Fruit fly (Drosophila melanogaster) whole organism, embryonic: ENCODE results near the gene Fbxl7.

Experiments used
- Abd-B ChIP-seq: fragments of 200-800 bp; sonication (Bioruptor generic); optimal IDR thresholded peaks from 2 replicates; lab custom pipeline; 2018; ENCODE audit warnings: missing biosample characterization, mild to moderate bottlenecking, missing genetic modification characterization, moderate library complexity
- Awh ChIP-seq: fragments of 200-800 bp; sonication (Bioruptor generic); IDR thresholded peaks from 2 replicates; pipeline ENCODE4, ENCODE4 v1.3.6; 2022; ENCODE audit warnings: missing biosample characterization, missing genetic modification characterization
- CG10147 ChIP-seq: fragments of 200-800 bp; sonication (Bioruptor generic); optimal IDR thresholded peaks from 2 replicates; lab custom pipeline; 2019; ENCODE audit warnings: missing biosample characterization, mild to moderate bottlenecking, missing genetic modification characterization, moderate library complexity
- CG10267 ChIP-seq: fragments of 200-800 bp; sonication (Bioruptor generic); optimal IDR thresholded peaks from 2 replicates; lab custom pipeline; 2018; ENCODE audit warnings: missing biosample characterization, mild to moderate bottlenecking, missing genetic modification characterization, moderate library complexity
- CG10321 ChIP-seq: fragments of 200-800 bp; sonication (Bioruptor generic); IDR thresholded peaks from 2 replicates; pipeline ENCODE4 v1.3.6; 2022; ENCODE audit warnings: missing biosample characterization, missing genetic modification characterization
- CG10366 ChIP-seq: fragments of 200-800 bp; sonication (Bioruptor generic); IDR thresholded peaks from 2 replicates; pipeline ENCODE4 v1.3.6; 2022; ENCODE audit warnings: missing biosample characterization, missing genetic modification characterization
- CG10431 ChIP-seq: fragments of 200-800 bp; sonication (Bioruptor generic); optimal IDR thresholded peaks from 3 replicates; lab custom pipeline; 2018; ENCODE audit warnings: missing biosample characterization, mild to moderate bottlenecking, missing genetic modification characterization
- CG10565 ChIP-seq: fragments of 200-800 bp; sonication (Bioruptor generic); optimal IDR thresholded peaks from 3 replicates; lab custom pipeline; 2016; ENCODE audit warnings: missing biosample characterization, mild to moderate bottlenecking, missing genetic modification characterization
- CG11723 ChIP-seq: fragments of 200-800 bp; sonication (Bioruptor generic); optimal IDR thresholded peaks from 2 replicates; lab custom pipeline; 2017; ENCODE audit warnings: missing biosample characterization, mild to moderate bottlenecking, missing genetic modification characterization
- CG13296 ChIP-seq: fragments of 200-800 bp; sonication (Bioruptor generic); optimal IDR thresholded peaks from 3 replicates; lab custom pipeline; 2018; ENCODE audit warnings: missing biosample characterization, mild to moderate bottlenecking, missing genetic modification characterization
- CG14710 ChIP-seq: fragments of 200-800 bp; sonication (Bioruptor generic); optimal IDR thresholded peaks from 3 replicates; lab custom pipeline; 2019; ENCODE audit warnings: missing biosample characterization, mild to moderate bottlenecking, missing genetic modification characterization, moderate library complexity
- CG15514 ChIP-seq: fragments of 200-800 bp; sonication (Bioruptor generic); optimal IDR thresholded peaks from 3 replicates; lab custom pipeline; 2017; ENCODE audit warnings: missing biosample characterization, missing genetic modification characterization, mild to moderate bottlenecking, moderate library complexity, missing genetic modification reagents
- CG33557 ChIP-seq: fragments of 200-800 bp; sonication (Bioruptor generic); optimal IDR thresholded peaks from 2 replicates; lab custom pipeline; 2019; ENCODE audit warnings: missing biosample characterization, mild to moderate bottlenecking, missing genetic modification characterization, moderate library complexity
- CG4730 ChIP-seq: fragments of 200-800 bp; sonication (Bioruptor generic); IDR thresholded peaks from 2 replicates; pipeline ENCODE4 v1.3.6; 2022; ENCODE audit warnings: missing biosample characterization, missing genetic modification characterization
- CG6683 ChIP-seq: fragments of 200-800 bp; sonication (Bioruptor generic); optimal IDR thresholded peaks from 2 replicates; lab custom pipeline; 2017; ENCODE audit warnings: missing biosample characterization, mild to moderate bottlenecking, missing genetic modification characterization, missing genetic modification reagents
- CG7556 ChIP-seq: fragments of 200-800 bp; sonication (Bioruptor generic); optimal IDR thresholded peaks from 2 replicates; lab custom pipeline; 2017; ENCODE audit warnings: missing biosample characterization, mild to moderate bottlenecking, missing genetic modification characterization
- CG7963 ChIP-seq: fragments of 200-800 bp; sonication (Bioruptor generic); IDR thresholded peaks from 3 replicates; pipeline ENCODE4 v1.3.6; 2022; ENCODE audit warnings: missing biosample characterization, missing genetic modification characterization; ENCODE audit not compliant: partially characterized antibody
- CG8281 ChIP-seq: fragments of 200-800 bp; sonication (Bioruptor generic); optimal IDR thresholded peaks from 2 replicates; lab custom pipeline; 2018; ENCODE audit warnings: missing biosample characterization, mild to moderate bottlenecking, missing genetic modification characterization, moderate library complexity
- CG8359 ChIP-seq: fragments of 200-800 bp; sonication (Bioruptor generic); optimal IDR thresholded peaks from 2 replicates; lab custom pipeline; 2017; ENCODE audit warnings: missing biosample characterization, mild to moderate bottlenecking, missing genetic modification characterization, borderline replicate concordance
- CG9727 ChIP-seq: fragments of 200-800 bp; sonication (Bioruptor generic); optimal IDR thresholded peaks from 3 replicates; lab custom pipeline; 2017; ENCODE audit warnings: missing biosample characterization, mild to moderate bottlenecking, missing genetic modification characterization
- Dad ChIP-seq: fragments of 200-800 bp; sonication (Bioruptor generic); optimal IDR thresholded peaks from 3 replicates; lab custom pipeline; 2016; ENCODE audit warnings: missing biosample characterization, missing genetic modification characterization
- Dll ChIP-seq: fragments of 200-800 bp; sonication (Bioruptor generic); IDR thresholded peaks from 4 replicates; pipeline ENCODE4 v1.3.6; 2022; ENCODE audit warnings: missing biosample characterization, missing genetic modification characterization; ENCODE audit not compliant: partially characterized antibody
- Drgx ChIP-seq: fragments of 200-800 bp; sonication (Bioruptor generic); IDR thresholded peaks from 2 replicates; pipeline ENCODE4 v1.3.6; 2022; ENCODE audit warnings: missing biosample characterization, missing genetic modification characterization
- MTF-1 ChIP-seq: fragments of 200-800 bp; sonication (Bioruptor generic); optimal IDR thresholded peaks from 2 replicates; lab custom pipeline; 2018; ENCODE audit warnings: missing biosample characterization, mild to moderate bottlenecking, missing genetic modification characterization, borderline replicate concordance
- Med ChIP-seq: fragments of 200-800 bp; sonication (Bioruptor generic); peaks from one replicate; lab custom pipeline; 2016; ENCODE audit warnings: missing biosample characterization, missing genetic modification characterization, mild to moderate bottlenecking, inconsistent platforms, moderate library complexity
- Meics ChIP-seq: fragments of 200-800 bp; sonication (Bioruptor generic); optimal IDR thresholded peaks from 2 replicates; lab custom pipeline; 2017; ENCODE audit warnings: missing biosample characterization, mild to moderate bottlenecking, missing genetic modification characterization
- Mes4 ChIP-seq: fragments of 200-800 bp; sonication (Bioruptor generic); optimal IDR thresholded peaks from 2 replicates; lab custom pipeline; 2016; ENCODE audit warnings: missing biosample characterization, missing genetic modification characterization
- NFAT ChIP-seq: fragments of 200-800 bp; sonication (Bioruptor generic); IDR thresholded peaks from 2 replicates; pipeline ENCODE4 v1.3.6; 2022; ENCODE audit warnings: missing biosample characterization, missing genetic modification characterization
- Poxn ChIP-seq: fragments of 200-800 bp; sonication (Bioruptor generic); IDR thresholded peaks from 2 replicates; pipeline ENCODE4 v1.3.6; 2022; ENCODE audit warnings: missing biosample characterization, missing genetic modification characterization
- Six4 ChIP-seq: fragments of 200-800 bp; sonication (Bioruptor generic); optimal IDR thresholded peaks from 2 replicates; lab custom pipeline; 2016; ENCODE audit warnings: missing biosample characterization, missing genetic modification characterization
- Xrp1 ChIP-seq: fragments of 200-800 bp; sonication (Bioruptor generic); IDR thresholded peaks from 2 replicates; pipeline ENCODE4 v1.3.6; 2022; ENCODE audit warnings: missing biosample characterization, missing genetic modification characterization
- YL-1 ChIP-seq: fragments of 200-800 bp; sonication (Bioruptor generic); optimal IDR thresholded peaks from 3 replicates; lab custom pipeline; 2017; ENCODE audit warnings: missing biosample characterization, mild to moderate bottlenecking, missing genetic modification characterization
- bcd ChIP-seq: fragments of 200-800 bp; sonication (Bioruptor generic); optimal IDR thresholded peaks from 2 replicates; lab custom pipeline; 2017; ENCODE audit warnings: missing biosample characterization, mild to moderate bottlenecking, missing genetic modification characterization
- bsh ChIP-seq, 2 experiments: fragments of 200-800 bp; sonication (Bioruptor generic); optimal IDR thresholded peaks; 2 replicates each; lab custom pipeline; 2017 to 2018; ENCODE audit warnings: mild to moderate bottlenecking in 2 of 2, missing biosample characterization in 2 of 2, missing genetic modification characterization in 2 of 2, moderate library complexity in 1 of 2
- cas ChIP-seq: fragments of 200-800 bp; sonication (Bioruptor generic); IDR thresholded peaks from 2 replicates; pipeline ENCODE4 v1.3.6; 2022; ENCODE audit warnings: missing biosample characterization, missing genetic modification characterization
- fd96Cb ChIP-seq: fragments of 200-800 bp; sonication (Bioruptor generic); optimal IDR thresholded peaks from 2 replicates; lab custom pipeline; 2018; ENCODE audit warnings: missing biosample characterization, mild to moderate bottlenecking, missing genetic modification characterization, moderate library complexity
- fu2 ChIP-seq: fragments of 200-800 bp; sonication (Bioruptor generic); optimal IDR thresholded peaks from 2 replicates; lab custom pipeline; 2016; ENCODE audit warnings: missing biosample characterization, missing genetic modification characterization
- hbn ChIP-seq: fragments of 200-800 bp; sonication (Bioruptor generic); IDR thresholded peaks from 2 replicates; pipeline ENCODE4 v1.3.6; 2022; ENCODE audit warnings: missing biosample characterization, missing genetic modification characterization; ENCODE audit not compliant: partially characterized antibody
- her ChIP-seq: fragments of 200-800 bp; sonication (Bioruptor generic); optimal IDR thresholded peaks from 2 replicates; lab custom pipeline; 2016; ENCODE audit warnings: missing biosample characterization, missing genetic modification characterization
- otp ChIP-seq: fragments of 200-800 bp; sonication (Bioruptor generic); IDR thresholded peaks from 3 replicates; pipeline ENCODE4, ENCODE4 v1.3.6; 2022; ENCODE audit warnings: missing biosample characterization, missing genetic modification characterization
- prd ChIP-seq, 3 experiments: fragments of >200 bp in 2 of 3; fragments of 200-800 bp in 1 of 3; sonication (Bioruptor generic) in 1 of 3; optimal IDR thresholded peaks in 2 of 3; IDR thresholded peaks in 1 of 3; 2 replicates in 2 of 3; 3 replicates in 1 of 3; pipeline versions ENCODE4 v1.3.6 to Lab custom; 2017 to 2022; ENCODE audit warnings: missing biosample characterization in 1 of 3, missing genetic modification characterization in 1 of 3
- sc ChIP-seq, 3 experiments: fragments of >200 bp in 2 of 3; fragments of 200-800 bp in 1 of 3; sonication (Bioruptor generic) in 1 of 3; optimal IDR thresholded peaks; 2 replicates in 2 of 3; 3 replicates in 1 of 3; lab custom pipeline; 2017; ENCODE audit warnings: mild to moderate bottlenecking in 1 of 3, missing biosample characterization in 1 of 3, missing genetic modification characterization in 1 of 3, missing genetic modification reagents in 1 of 3
- scrt ChIP-seq: fragments of 200-800 bp; sonication (Bioruptor generic); optimal IDR thresholded peaks from 2 replicates; lab custom pipeline; 2018; ENCODE audit warnings: missing biosample characterization, mild to moderate bottlenecking, missing genetic modification characterization, moderate library complexity
- sd ChIP-seq: fragments of 200-800 bp; sonication (Bioruptor generic); optimal IDR thresholded peaks from 3 replicates; lab custom pipeline; 2018; ENCODE audit warnings: missing biosample characterization, mild to moderate bottlenecking, missing genetic modification characterization, moderate library complexity
- shn ChIP-seq: fragments of 200-800 bp; sonication (Bioruptor generic); optimal IDR thresholded peaks from 3 replicates; lab custom pipeline; 2016; ENCODE audit warnings: missing biosample characterization, missing genetic modification characterization
- slou ChIP-seq: fragments of 200-800 bp; sonication (Bioruptor generic); optimal IDR thresholded peaks from 3 replicates; lab custom pipeline; 2016; ENCODE audit warnings: missing biosample characterization, missing genetic modification characterization
- tgo ChIP-seq: fragments of 200-800 bp; sonication (Bioruptor generic); IDR thresholded peaks from 3 replicates; pipeline ENCODE4 v1.3.6; 2022; ENCODE audit warnings: missing biosample characterization, missing genetic modification characterization
- usp ChIP-seq: fragments of >200 bp; optimal IDR thresholded peaks from 2 replicates; lab custom pipeline; 2017; ENCODE audit warnings: missing biosample characterization, missing genetic modification characterization
- zfh2 ChIP-seq: fragments of 200-800 bp; sonication (Bioruptor generic); optimal IDR thresholded peaks from 2 replicates; lab custom pipeline; 2016; ENCODE audit warnings: missing biosample characterization, missing genetic modification characterization

Fbxl7 gene

DNA sequence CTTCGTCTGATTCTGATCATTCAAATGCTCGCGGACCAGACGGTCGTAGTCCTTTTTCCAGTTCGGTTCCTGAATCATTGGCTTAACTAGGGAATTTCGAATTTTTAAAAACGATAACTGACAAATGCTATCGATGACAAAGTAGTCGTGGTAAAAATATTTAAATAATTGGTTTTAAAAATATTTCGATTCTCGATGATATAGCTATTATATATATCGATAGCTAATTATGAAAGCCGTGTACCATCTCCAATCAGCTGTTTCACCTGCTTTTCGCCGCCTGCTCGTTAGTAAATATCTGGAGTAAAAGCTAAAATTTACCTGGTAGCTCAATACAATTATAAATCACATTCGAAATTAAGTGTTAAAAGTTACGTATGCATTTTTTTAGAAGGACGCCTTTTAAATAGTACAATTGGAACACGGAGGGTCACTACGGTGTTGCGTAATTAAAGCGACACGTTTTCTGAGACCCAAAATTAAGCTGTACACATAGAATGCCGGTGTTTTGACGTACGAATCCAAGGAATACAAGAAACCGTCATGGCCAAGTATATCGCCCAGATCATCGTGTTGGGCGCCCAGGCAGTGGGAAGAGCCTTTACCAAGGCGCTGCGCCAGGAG is 13.0 kb downstream of the Fbxl7 start, which contains the start of the genes CG5478 and blp (continued):
- TF ChIP-seq CG8359 = no peak
- TF ChIP-seq CG11723 = no peak
- TF ChIP-seq Six4 = no peak
- no peak for TF ChIP-seq CG10431 (GFP tag; lab: Kevin White, UChicago)
- no peak for TF ChIP-seq prd (optimal IDR thresholded peaks at IDR 0.05; lab: Kevin White, UChicago)
- no peak for TF ChIP-seq prd (GFP tag; IDR thresholded peaks at IDR 0.05; lab: Robert Waterston, UW)
- TF ChIP-seq CG33557 (GFP tag; lab: Kevin White, UChicago) = no peak
- no peak for TF ChIP-seq bcd (GFP tag; lab: Kevin White, UChicago)
- TF ChIP-seq CG8281 = no peak
- no peak for TF ChIP-seq CG10565 (GFP tag; lab: Kevin White, UChicago)
- no peak for TF ChIP-seq fd96Cb (tag; lab: Kevin White, UChicago)
- TF ChIP-seq her (GFP tag; lab: Kevin White, UChicago) = no peak
- peak; percentile 27 for TF ChIP-seq CG10267 (tag; lab: Kevin White, UChicago)
- TF ChIP-seq Med (GFP tag; lab: Kevin White, UChicago) = peak; percentile 72
- TF ChIP-seq sc (optimal IDR thresholded peaks at IDR 0.05; lab: Kevin White, UChicago) = no peak
- no peak for TF ChIP-seq sc (GFP tag; optimal IDR thresholded peaks at IDR 0.05; lab: Kevin White, UChicago)
- TF ChIP-seq CG4730 (GFP tag; lab: Robert Waterston, UW) = no peak
- TF ChIP-seq CG7963 = peak; percentile 88
- TF ChIP-seq Dll (GFP tag; lab: Robert Waterston, UW) = peak; percentile 94
- no peak for TF ChIP-seq scrt (GFP tag; lab: Kevin White, UChicago)
- no peak for TF ChIP-seq Dad (GFP tag; lab: Kevin White, UChicago)
- no peak for TF ChIP-seq fu2 (GFP tag; lab: Kevin White, UChicago)
- peak; percentile 15 for TF ChIP-seq CG14710 (tag; lab: Kevin White, UChicago)
- no peak for TF ChIP-seq shn
- TF ChIP-seq CG13296 (GFP tag; lab: Kevin White, UChicago) = no peak
- no peak for TF ChIP-seq cas
- peak; percentile 5 for TF ChIP-seq CG15514 (GFP tag; lab: Kevin White, UChicago)
- TF ChIP-seq hbn (GFP tag; lab: Robert Waterston, UW) = peak; percentile 93
- TF ChIP-seq CG7556 (GFP tag; lab: Kevin White, UChicago) = no peak
- TF ChIP-seq slou (GFP tag; lab: Kevin White, UChicago) = no peak
- TF ChIP-seq CG10321 = no peak
- no peak for TF ChIP-seq CG10147 (GFP tag; lab: Kevin White, UChicago)
- no peak for TF ChIP-seq Poxn
- TF ChIP-seq Awh = no peak
- no peak for TF ChIP-seq bsh (GFP tag; optimal IDR thresholded peaks at IDR 0.05; lab: Kevin White, UChicago)
- peak; percentile 49 for TF ChIP-seq sd (tag; lab: Kevin White, UChicago)
- TF ChIP-seq MTF-1 (GFP tag; lab: Kevin White, UChicago) = no peak
- no peak for TF ChIP-seq CG6683
- TF ChIP-seq Drgx (GFP tag; lab: Robert Waterston, UW) = no peak
- no peak for TF ChIP-seq NFAT
- TF ChIP-seq Meics (GFP tag; lab: Kevin White, UChicago) = no peak
- TF ChIP-seq usp (GFP tag; lab: Kevin White, UChicago) = no peak
- TF ChIP-seq tgo = no peak
- TF ChIP-seq zfh2 (GFP tag; lab: Kevin White, UChicago) = no peak
- no peak for TF ChIP-seq Mes4 (GFP tag; lab: Kevin White, UChicago)
- no peak for TF ChIP-seq CG10366
- TF ChIP-seq Abd-B (GFP tag; lab: Kevin White, UChicago) = no peak
- no peak for TF ChIP-seq Xrp1
- peak; percentile 50 for TF ChIP-seq YL-1 (GFP tag; lab: Kevin White, UChicago)
- no peak for TF ChIP-seq otp (GFP tag; lab: Robert Waterston, UW)
- no peak for TF ChIP-seq CG9727
